Fruit fly (Drosophila melanogaster): ENCODE data around the gene pad.

dm6 chr3R:16356215-16356862 is 14.2 kb downstream of the pad start:
- TF ChIP-seq dan (GFP tag; IDR thresholded peaks at IDR 0.05) (no peak), Xbp1 (GFP tag; optimal IDR thresholded peaks at IDR 0.05) (no peak), Dp (GFP tag; optimal IDR thresholded peaks at IDR 0.05) (no peak), Ptx1 (GFP tag; IDR thresholded peaks at IDR 0.05) (no peak), chn (GFP tag; optimal IDR thresholded peaks at IDR 0.05) (no peak)
